Worm (Caenorhabditis elegans) whole organism, L1 larva: ENCODE measurements around the gene prkl-1.
A peak's percentile ranks its signal among the peaks of the same experiment; 100 is the strongest.

ENCODE experiments used
- C16A3.4 ChIP-seq: fragments of 150-350 bp; optimal IDR thresholded peaks from 2 replicates; lab custom pipeline; 2014; ENCODE audit warnings: missing biosample characterization, missing genetic modification characterization
- C34B4.2 ChIP-seq: sonication (generic microtip); optimal IDR thresholded peaks from 2 replicates; lab custom pipeline; 2017; ENCODE audit warnings: mild to moderate bottlenecking, missing genetic modification characterization, missing compliant biosample characterization
- Y116A8C.19 ChIP-seq: sonication (generic microtip); optimal IDR thresholded peaks from 2 replicates; lab custom pipeline; 2016; ENCODE audit warnings: missing compliant biosample characterization, missing genetic modification characterization, borderline replicate concordance
- alr-1 ChIP-seq: fragments of 200-800 bp; sonication (Bioruptor generic); optimal IDR thresholded peaks from 2 replicates; lab custom pipeline; 2018; ENCODE audit warnings: borderline replicate concordance, mild to moderate bottlenecking, missing genetic modification characterization, missing compliant biosample characterization
- aly-2 ChIP-seq: fragments of 150-350 bp; optimal IDR thresholded peaks from 2 replicates; lab custom pipeline; 2014; ENCODE audit warnings: missing biosample characterization, missing genetic modification characterization
- blmp-1 ChIP-seq: fragments of 150-350 bp; optimal IDR thresholded peaks from 2 replicates; lab custom pipeline; 2014; ENCODE audit warnings: missing biosample characterization, missing genetic modification characterization
- ceh-63 ChIP-seq: fragments of 200-800 bp; sonication (Bioruptor generic); optimal IDR thresholded peaks from 2 replicates; lab custom pipeline; 2018; ENCODE audit warnings: mild to moderate bottlenecking, missing genetic modification characterization, missing compliant biosample characterization
- ceh-82 ChIP-seq, 3 experiments: fragments of 150-350 bp in 1 of 3; sonication (generic microtip) in 2 of 3; optimal IDR thresholded peaks; 2 replicates each; lab custom pipeline; 2014 to 2017; ENCODE audit warnings: missing biosample characterization in 3 of 3, missing genetic modification characterization in 3 of 3
- ceh-88 ChIP-seq: fragments of 200-800 bp; sonication (Bioruptor generic); IDR thresholded peaks from 2 replicates; pipeline ENCODE4 v1.3.6; 2022; ENCODE audit warnings: missing genetic modification characterization, missing compliant biosample characterization
- ceh-90 ChIP-seq: sonication (generic microtip); optimal IDR thresholded peaks from 2 replicates; lab custom pipeline; 2016; ENCODE audit warnings: missing genetic modification characterization, missing compliant biosample characterization
- dpl-1 ChIP-seq, 3 experiments: fragments of 150-350 bp in 2 of 3; sonication (generic microtip) in 1 of 3; optimal IDR thresholded peaks; 2 replicates each; lab custom pipeline; 2014 to 2017; ENCODE audit warnings: missing biosample characterization in 3 of 3, missing genetic modification characterization in 3 of 3, missing genetic modification reagents in 3 of 3
- dsc-1 ChIP-seq: sonication (generic microtip); optimal IDR thresholded peaks from 2 replicates; lab custom pipeline; 2016; ENCODE audit warnings: mild to moderate bottlenecking, missing genetic modification characterization, missing compliant biosample characterization
- efl-1 ChIP-seq, 4 experiments: fragments of 150-350 bp; optimal IDR thresholded peaks in 3 of 4; peaks in 1 of 4; 1 replicate in 1 of 4; 2 replicates in 3 of 4; lab custom pipeline; 2014; ENCODE audit warnings: missing biosample characterization in 2 of 4, missing genetic modification characterization in 2 of 4, missing genetic modification reagents in 2 of 4
- egl-13 ChIP-seq: sonication (generic microtip); optimal IDR thresholded peaks from 2 replicates; lab custom pipeline; 2016; ENCODE audit warnings: missing genotype, missing genetic modification reagents, missing genetic modification characterization, missing compliant biosample characterization
- elt-3 ChIP-seq, 6 experiments: fragments of 150-350 bp in 1 of 6; sonication (generic microtip); optimal IDR thresholded peaks; 2 replicates each; lab custom pipeline; 2017 to 2018; ENCODE audit warnings: missing biosample characterization in 6 of 6, missing genetic modification characterization in 6 of 6, inconsistent platforms in 1 of 6
- fkh-4 ChIP-seq: sonication (generic microtip); optimal IDR thresholded peaks from 2 replicates; lab custom pipeline; 2016; ENCODE audit warnings: missing compliant biosample characterization, missing genetic modification characterization, borderline replicate concordance
- irx-1 ChIP-seq: sonication (generic microtip); optimal IDR thresholded peaks from 2 replicates; lab custom pipeline; 2016; ENCODE audit warnings: missing genetic modification characterization, missing compliant biosample characterization
- isw-1 ChIP-seq: fragments of 200-800 bp; sonication (Bioruptor generic); IDR thresholded peaks from 2 replicates; pipeline ENCODE4 v1.3.6; 2022; ENCODE audit warnings: missing genetic modification characterization, missing compliant biosample characterization
- jun-1 ChIP-seq: fragments of 150-350 bp; optimal IDR thresholded peaks from 2 replicates; lab custom pipeline; 2014; ENCODE audit warnings: missing biosample characterization, missing genetic modification reagents, missing genetic modification characterization
- lin-13 ChIP-seq: fragments of 150-350 bp; optimal IDR thresholded peaks from 2 replicates; lab custom pipeline; 2014; ENCODE audit warnings: missing biosample characterization, missing genetic modification reagents, missing genetic modification characterization
- lin-14 ChIP-seq: fragments of 200-800 bp; sonication (Bioruptor generic); optimal IDR thresholded peaks from 2 replicates; lab custom pipeline; 2018; ENCODE audit warnings: mild to moderate bottlenecking, missing genetic modification characterization, moderate library complexity, missing compliant biosample characterization
- lin-35 ChIP-seq, 2 experiments: fragments of 150-350 bp; optimal IDR thresholded peaks; 2 replicates each; lab custom pipeline; 2014; ENCODE audit warnings: missing biosample characterization in 2 of 2, missing genetic modification characterization in 2 of 2, missing genetic modification reagents in 2 of 2
- lsy-2 ChIP-seq, 2 experiments: fragments of 150-350 bp; optimal IDR thresholded peaks; 2 replicates each; lab custom pipeline; 2014; ENCODE audit warnings: missing biosample characterization in 2 of 2, missing genetic modification characterization in 2 of 2
- mab-9 ChIP-seq: fragments of 200-800 bp; sonication (Bioruptor generic); IDR thresholded peaks from 2 replicates; pipeline ENCODE4 v1.3.6; 2022; ENCODE audit warnings: missing genetic modification reagents, missing genetic modification characterization, missing compliant biosample characterization
- mdl-1 ChIP-seq, 2 experiments: fragments of 150-350 bp; optimal IDR thresholded peaks; 2 replicates each; lab custom pipeline; 2014 to 2017; ENCODE audit warnings: missing biosample characterization in 2 of 2, missing genetic modification characterization in 2 of 2, inconsistent platforms in 1 of 2
- mef-2 ChIP-seq: fragments of 150-350 bp; optimal IDR thresholded peaks from 2 replicates; lab custom pipeline; 2014; ENCODE audit warnings: missing biosample characterization, missing genetic modification characterization
- mep-1 ChIP-seq: fragments of 150-350 bp; optimal IDR thresholded peaks from 2 replicates; lab custom pipeline; 2014; ENCODE audit warnings: missing biosample characterization, missing genetic modification characterization
- nhr-11 ChIP-seq: fragments of 150-350 bp; optimal IDR thresholded peaks from 2 replicates; lab custom pipeline; 2014; ENCODE audit warnings: missing biosample characterization, missing genetic modification characterization
- nhr-12 ChIP-seq: sonication (generic microtip); optimal IDR thresholded peaks from 2 replicates; lab custom pipeline; 2017; ENCODE audit warnings: missing biosample characterization, missing genetic modification characterization
- nhr-28 ChIP-seq: fragments of 150-350 bp; optimal IDR thresholded peaks from 2 replicates; lab custom pipeline; 2014; ENCODE audit warnings: missing biosample characterization, missing genetic modification characterization
- nhr-47 ChIP-seq: sonication (generic microtip); optimal IDR thresholded peaks from 2 replicates; lab custom pipeline; 2016; ENCODE audit warnings: mild to moderate bottlenecking, missing genetic modification characterization, moderate library complexity, missing compliant biosample characterization
- nhr-85 ChIP-seq: sonication (generic microtip); peaks from one replicate; lab custom pipeline; 2016; ENCODE audit warnings: missing genetic modification characterization, inconsistent platforms, missing compliant biosample characterization
- skn-1 ChIP-seq: fragments of 150-350 bp; optimal IDR thresholded peaks from 2 replicates; lab custom pipeline; 2014; ENCODE audit warnings: missing biosample characterization, missing genetic modification characterization
- snu-23 ChIP-seq: sonication (generic microtip); optimal IDR thresholded peaks from 2 replicates; lab custom pipeline; 2016; ENCODE audit warnings: missing genetic modification characterization, missing compliant biosample characterization
- swsn-7 ChIP-seq: sonication (generic microtip); optimal IDR thresholded peaks from 2 replicates; lab custom pipeline; 2016; ENCODE audit warnings: missing genetic modification characterization, missing compliant biosample characterization
- tbx-2 ChIP-seq: sonication (generic microtip); optimal IDR thresholded peaks from 2 replicates; lab custom pipeline; 2016; ENCODE audit warnings: missing genetic modification characterization, missing compliant biosample characterization
- unc-130 ChIP-seq: fragments of 150-350 bp; optimal IDR thresholded peaks from 2 replicates; lab custom pipeline; 2017; ENCODE audit warnings: missing biosample characterization, missing genetic modification characterization, inconsistent platforms
- unc-30 ChIP-seq: sonication (generic microtip); optimal IDR thresholded peaks from 2 replicates; lab custom pipeline; 2017; ENCODE audit warnings: missing biosample characterization, missing genetic modification characterization
- unc-86 ChIP-seq: sonication (generic microtip); optimal IDR thresholded peaks from 2 replicates; lab custom pipeline; 2016; ENCODE audit warnings: missing genetic modification characterization, missing compliant biosample characterization
- unc-98 ChIP-seq: fragments of 200-800 bp; sonication (Bioruptor generic); IDR thresholded peaks from 2 replicates; pipeline ENCODE4 v1.3.6; 2022; ENCODE audit warnings: missing genetic modification characterization, missing compliant biosample characterization
- vab-15 ChIP-seq: sonication (generic microtip); optimal IDR thresholded peaks from 2 replicates; lab custom pipeline; 2017; ENCODE audit warnings: missing genotype, mild to moderate bottlenecking, missing genetic modification characterization, missing compliant biosample characterization
- xbp-1 ChIP-seq: sonication (generic microtip); optimal IDR thresholded peaks from 2 replicates; lab custom pipeline; 2016; ENCODE audit warnings: missing genetic modification characterization, missing compliant biosample characterization
- zip-4 ChIP-seq: fragments of 200-800 bp; sonication (Bioruptor generic); optimal IDR thresholded peaks from 2 replicates; lab custom pipeline; 2018; ENCODE audit warnings: mild to moderate bottlenecking, missing genetic modification characterization, moderate library complexity, missing compliant biosample characterization
- ztf-4 ChIP-seq: fragments of 150-350 bp; optimal IDR thresholded peaks from 2 replicates; lab custom pipeline; 2014; ENCODE audit warnings: missing biosample characterization, missing genetic modification characterization

prkl-1 gene

ce11 chrIV:7016502-7016901, 29.8 kb upstream of the prkl-1 start (continued):
- peak; percentile 48 for TF ChIP-seq swsn-7 (tag; lab: Kevin White, UChicago)
- TF ChIP-seq dsc-1 (tag; lab: Kevin White, UChicago), result peak; percentile 45
- TF ChIP-seq mep-1 (tag; lab: Kevin White, UChicago), result peak; percentile 67
- TF ChIP-seq mdl-1 (tag; optimal IDR thresholded peaks at IDR 0.05; lab: Kevin White, UChicago), result peak in 1 of 2 experiments; percentile 32
- TF ChIP-seq elt-3 (tag; optimal IDR thresholded peaks at IDR 0.05; lab: Kevin White, UChicago), result peak in 1 of 6 experiments; percentile 44
- no peak for TF ChIP-seq ceh-63 (GFP tag; lab: Kevin White, UChicago)
- TF ChIP-seq snu-23 (GFP tag; lab: Kevin White, UChicago), result peak; percentile 60
- TF ChIP-seq nhr-85 (tag; lab: Kevin White, UChicago), result peak; percentile 83
- no peak for TF ChIP-seq fkh-4 (tag; lab: Kevin White, UChicago)
- no peak for TF ChIP-seq ceh-90 (tag; lab: Kevin White, UChicago)
- TF ChIP-seq unc-130, result no peak
- peak; percentile 0 for TF ChIP-seq xbp-1 (tag; lab: Kevin White, UChicago)
- no peak for TF ChIP-seq mef-2 (tag; lab: Kevin White, UChicago)
- peak; percentile 86 for TF ChIP-seq lin-14 (GFP tag; lab: Kevin White, UChicago)
- peak; percentile 25; the same call in 1 of the 2 replicates for TF ChIP-seq isw-1 (GFP tag; lab: Robert Waterston, UW)
- TF ChIP-seq efl-1 (optimal IDR thresholded peaks at IDR 0.05; lab: Kevin White, UChicago), result peak; percentile 52 to 55
- TF ChIP-seq efl-1 (GFP tag; optimal IDR thresholded peaks at IDR 0.05 in 1 of 2; lab: Kevin White, UChicago), result peak; percentile 13 to 75
- no peak for TF ChIP-seq unc-98 (GFP tag; lab: Robert Waterston, UW)
- TF ChIP-seq alr-1, result no peak
- no peak for TF ChIP-seq nhr-12 (tag; lab: Kevin White, UChicago)
- peak; percentile 10 for TF ChIP-seq ztf-4 (tag; lab: Kevin White, UChicago)
- peak in 1 of 3 experiments; percentile 29 for TF ChIP-seq ceh-82 (tag; optimal IDR thresholded peaks at IDR 0.05; lab: Kevin White, UChicago)
- TF ChIP-seq nhr-47 (tag; lab: Kevin White, UChicago), result peak; percentile 65
- TF ChIP-seq skn-1 (tag; lab: Kevin White, UChicago), result peak; percentile 44
- TF ChIP-seq lin-13 (GFP tag; lab: Kevin White, UChicago), result peak; percentile 40
- TF ChIP-seq blmp-1 (tag; lab: Kevin White, UChicago), result peak; percentile 35
- no peak for TF ChIP-seq C34B4.2 (tag; lab: Kevin White, UChicago)
- peak; percentile 9 for TF ChIP-seq C16A3.4 (tag; lab: Kevin White, UChicago)
- no peak for TF ChIP-seq vab-15 (tag; lab: Kevin White, UChicago)
- peak; percentile 50 for TF ChIP-seq unc-86 (tag; lab: Kevin White, UChicago)
- peak; percentile 44 for TF ChIP-seq irx-1 (tag; lab: Kevin White, UChicago)
- no peak for TF ChIP-seq nhr-11 (tag; lab: Kevin White, UChicago)
- TF ChIP-seq nhr-28 (tag; lab: Kevin White, UChicago), result no peak
- TF ChIP-seq mab-9, result no peak
- TF ChIP-seq aly-2 (tag; lab: Kevin White, UChicago), result no peak
- peak; percentile 49 for TF ChIP-seq jun-1 (tag; lab: Kevin White, UChicago)
- TF ChIP-seq unc-30 (tag; lab: Kevin White, UChicago), result no peak
- TF ChIP-seq egl-13 (tag; lab: Kevin White, UChicago), result no peak
- TF ChIP-seq Y116A8C.19 (tag; lab: Kevin White, UChicago), result no peak
- peak; percentile 19 to 34 (median 20) for TF ChIP-seq dpl-1 (GFP tag; optimal IDR thresholded peaks at IDR 0.05; lab: Kevin White, UChicago)
- no peak for TF ChIP-seq ceh-88 (GFP tag; lab: Robert Waterston, UW)
- peak; percentile 40 for TF ChIP-seq tbx-2 (tag; lab: Kevin White, UChicago)
- TF ChIP-seq lin-35 (GFP tag; optimal IDR thresholded peaks at IDR 0.05; lab: Kevin White, UChicago), result peak; percentile 27 to 44
- TF ChIP-seq lsy-2 (tag; optimal IDR thresholded peaks at IDR 0.05; lab: Kevin White, UChicago), result peak; percentile 41 to 62
- no peak for TF ChIP-seq zip-4 (GFP tag; lab: Kevin White, UChicago)
